Worm (Caenorhabditis elegans) whole organism, young adult: ENCODE data around the gene utp-20.

ENCODE experiments used
- B0019.2 ChIP-seq: fragments of 200-800 bp; sonication (Bioruptor generic); conservative IDR thresholded peaks from 2 replicates; pipeline ENCODE4 v1.3.6; 2022; ENCODE audit warnings: missing genetic modification reagents, missing genetic modification characterization, missing compliant biosample characterization
- F37B4.10 ChIP-seq: fragments of 200-800 bp; sonication (Bioruptor generic); IDR thresholded peaks from 2 replicates; pipeline ENCODE4 v1.3.6; 2022; ENCODE audit warnings: missing genetic modification characterization, missing compliant biosample characterization
- F39B2.1 ChIP-seq: fragments of 200-800 bp; sonication (Bioruptor generic); IDR thresholded peaks from 2 replicates; pipeline ENCODE4 v1.3.6; 2022; ENCODE audit warnings: missing genetic modification reagents, missing genetic modification characterization, missing compliant biosample characterization
- F49E8.2 ChIP-seq: sonication (generic microtip); optimal IDR thresholded peaks from 3 replicates; lab custom pipeline; 2017; ENCODE audit warnings: missing genetic modification characterization, mild to moderate bottlenecking, missing compliant biosample characterization, antibody characterized with exemption, moderate library complexity; ENCODE audit not compliant: insufficient read depth
- F55B11.4 ChIP-seq: sonication (generic microtip); optimal IDR thresholded peaks from 2 replicates; lab custom pipeline; 2016; ENCODE audit warnings: missing compliant biosample characterization, missing genetic modification characterization, borderline replicate concordance; ENCODE audit not compliant: insufficient read depth
- F57A8.1 ChIP-seq: fragments of 200-800 bp; sonication (Bioruptor generic); optimal IDR thresholded peaks from 2 replicates; lab custom pipeline; 2018; ENCODE audit warnings: mild to moderate bottlenecking, missing genetic modification characterization, moderate library complexity, missing compliant biosample characterization
- T26A5.8 ChIP-seq: sonication (generic microtip); optimal IDR thresholded peaks from 2 replicates; lab custom pipeline; 2016; ENCODE audit warnings: missing genetic modification characterization, missing compliant biosample characterization
- Y56A3A.18 ChIP-seq: fragments of 200-800 bp; sonication (Bioruptor generic); IDR thresholded peaks from 2 replicates; pipeline ENCODE4 v1.3.6; 2022; ENCODE audit warnings: missing genetic modification reagents, missing genetic modification characterization, missing compliant biosample characterization
- ZK185.1 ChIP-seq: sonication (generic microtip); optimal IDR thresholded peaks from 2 replicates; lab custom pipeline; 2016; ENCODE audit warnings: mild to moderate bottlenecking, missing genetic modification characterization, missing compliant biosample characterization; ENCODE audit not compliant: poor library complexity, severe bottlenecking
- aptf-2 ChIP-seq: fragments of 200-800 bp; sonication (Bioruptor generic); conservative IDR thresholded peaks from 2 replicates; pipeline ENCODE4 v1.3.6; 2022; ENCODE audit warnings: missing genetic modification reagents, missing genetic modification characterization, missing compliant biosample characterization
- athp-1 ChIP-seq: sonication (generic microtip); optimal IDR thresholded peaks from 2 replicates; lab custom pipeline; 2017; ENCODE audit warnings: mild to moderate bottlenecking, missing genetic modification characterization, missing compliant biosample characterization
- attf-3 ChIP-seq: fragments of 200-800 bp; sonication (Bioruptor generic); conservative IDR thresholded peaks from 2 replicates; pipeline ENCODE4 v1.3.6; 2022; ENCODE audit warnings: missing genetic modification reagents, missing genetic modification characterization, missing compliant biosample characterization
- attf-5 ChIP-seq: fragments of 200-800 bp; sonication (Bioruptor generic); optimal IDR thresholded peaks from 2 replicates; lab custom pipeline; 2018; ENCODE audit warnings: mild to moderate bottlenecking, missing genetic modification characterization, missing compliant biosample characterization
- bed-1 ChIP-seq: fragments of 200-800 bp; sonication (Bioruptor generic); IDR thresholded peaks from 2 replicates; pipeline ENCODE4 v1.3.6; 2022; ENCODE audit warnings: missing genetic modification reagents, missing genetic modification characterization, missing compliant biosample characterization
- ceh-40 ChIP-seq: fragments of 200-800 bp; sonication (Bioruptor generic); IDR thresholded peaks from 2 replicates; pipeline ENCODE4 v1.3.6; 2022; ENCODE audit warnings: missing genetic modification characterization, missing compliant biosample characterization
- egl-44 ChIP-seq: fragments of 200-800 bp; sonication (Bioruptor generic); IDR thresholded peaks from 2 replicates; pipeline ENCODE4 v1.3.6; 2022; ENCODE audit warnings: missing genetic modification reagents, missing genetic modification characterization, missing compliant biosample characterization
- ets-4 ChIP-seq: fragments of 200-800 bp; sonication (Bioruptor generic); optimal IDR thresholded peaks from 2 replicates; lab custom pipeline; 2018; ENCODE audit warnings: mild to moderate bottlenecking, missing genetic modification characterization, missing compliant biosample characterization
- hmg-1.2 ChIP-seq: fragments of 200-800 bp; sonication (Bioruptor generic); IDR thresholded peaks from 2 replicates; pipeline ENCODE4 v1.3.6; 2022; ENCODE audit warnings: missing genetic modification reagents, missing genetic modification characterization, missing compliant biosample characterization
- let-607 ChIP-seq, 2 experiments: fragments of 200-800 bp in 1 of 2; sonication (Bioruptor generic) in 1 of 2; sonication (generic microtip) in 1 of 2; optimal IDR thresholded peaks; 2 replicates each; lab custom pipeline; 2016 to 2018; ENCODE audit warnings: mild to moderate bottlenecking in 2 of 2, missing compliant biosample characterization in 2 of 2, missing genetic modification characterization in 2 of 2, moderate library complexity in 2 of 2, missing genotype in 1 of 2
- lin-35 ChIP-seq, 3 experiments: fragments of 150-350 bp in 2 of 3; sonication (generic microtip) in 1 of 3; optimal IDR thresholded peaks; 2 replicates each; lab custom pipeline; 2014 to 2018; ENCODE audit warnings: missing biosample characterization in 3 of 3, missing genetic modification characterization in 3 of 3, missing genetic modification reagents in 3 of 3
- lsy-27 ChIP-seq: sonication (generic microtip); optimal IDR thresholded peaks from 2 replicates; lab custom pipeline; 2017; ENCODE audit warnings: missing genetic modification characterization, mild to moderate bottlenecking, missing compliant biosample characterization, antibody characterized with exemption, missing genotype, borderline replicate concordance; ENCODE audit not compliant: insufficient read depth
- madf-10 ChIP-seq: sonication (generic microtip); optimal IDR thresholded peaks from 2 replicates; lab custom pipeline; 2016; ENCODE audit warnings: mild to moderate bottlenecking, missing genetic modification characterization, missing compliant biosample characterization
- madf-3 ChIP-seq: fragments of 200-800 bp; sonication (Bioruptor generic); IDR thresholded peaks from 2 replicates; pipeline ENCODE4 v1.3.6; 2022; ENCODE audit warnings: missing genetic modification reagents, missing genetic modification characterization, missing compliant biosample characterization
- mcd-1 ChIP-seq: fragments of 200-800 bp; sonication (Bioruptor generic); IDR thresholded peaks from 2 replicates; pipeline ENCODE4 v1.3.6; 2022; ENCODE audit warnings: missing genetic modification reagents, missing genetic modification characterization, missing compliant biosample characterization
- mel-28 ChIP-seq: sonication (generic microtip); optimal IDR thresholded peaks from 2 replicates; lab custom pipeline; 2016; ENCODE audit warnings: borderline replicate concordance, mild to moderate bottlenecking, missing genetic modification characterization, missing compliant biosample characterization
- mes-4 ChIP-seq: sonication (generic microtip); optimal IDR thresholded peaks from 2 replicates; lab custom pipeline; 2016; ENCODE audit warnings: missing genotype, missing genetic modification characterization, missing compliant biosample characterization
- rcor-1 ChIP-seq: fragments of 200-800 bp; sonication (Bioruptor generic); IDR thresholded peaks from 2 replicates; pipeline ENCODE4 v1.3.6; 2022; ENCODE audit warnings: missing genetic modification reagents, missing genetic modification characterization, missing compliant biosample characterization
- rec-8 ChIP-seq, 2 experiments: sonication (generic microtip); optimal IDR thresholded peaks; 2 replicates each; lab custom pipeline; 2016; ENCODE audit warnings: mild to moderate bottlenecking in 2 of 2, missing genetic modification characterization in 2 of 2, missing genetic modification reagents in 2 of 2, missing genotype in 2 of 2, missing biosample characterization in 1 of 2, missing compliant biosample characterization in 1 of 2, moderate library complexity in 1 of 2
- tbp1 ChIP-seq: fragments of 200-800 bp; sonication (Bioruptor generic); optimal IDR thresholded peaks from 2 replicates; lab custom pipeline; 2018; ENCODE audit warnings: mild to moderate bottlenecking, missing genetic modification characterization, missing compliant biosample characterization
- ztf-22 ChIP-seq: fragments of 200-800 bp; sonication (Bioruptor generic); optimal IDR thresholded peaks from 2 replicates; lab custom pipeline; 2018; ENCODE audit warnings: mild to moderate bottlenecking, missing genetic modification characterization, moderate library complexity, missing compliant biosample characterization
- ztf-25 ChIP-seq: fragments of 200-800 bp; sonication (Bioruptor generic); IDR thresholded peaks from 2 replicates; pipeline ENCODE4 v1.3.6; 2022; ENCODE audit warnings: missing genetic modification reagents, missing genetic modification characterization, missing compliant biosample characterization
- ztf-26 ChIP-seq: sonication (generic microtip); optimal IDR thresholded peaks from 2 replicates; lab custom pipeline; 2017; ENCODE audit warnings: missing genetic modification characterization, missing compliant biosample characterization
- ztf-28 ChIP-seq: fragments of 200-800 bp; sonication (Bioruptor generic); IDR thresholded peaks from 2 replicates; pipeline ENCODE4 v1.3.6; 2022; ENCODE audit warnings: missing genetic modification reagents, missing genetic modification characterization, missing compliant biosample characterization

utp-20 gene

DNA sequence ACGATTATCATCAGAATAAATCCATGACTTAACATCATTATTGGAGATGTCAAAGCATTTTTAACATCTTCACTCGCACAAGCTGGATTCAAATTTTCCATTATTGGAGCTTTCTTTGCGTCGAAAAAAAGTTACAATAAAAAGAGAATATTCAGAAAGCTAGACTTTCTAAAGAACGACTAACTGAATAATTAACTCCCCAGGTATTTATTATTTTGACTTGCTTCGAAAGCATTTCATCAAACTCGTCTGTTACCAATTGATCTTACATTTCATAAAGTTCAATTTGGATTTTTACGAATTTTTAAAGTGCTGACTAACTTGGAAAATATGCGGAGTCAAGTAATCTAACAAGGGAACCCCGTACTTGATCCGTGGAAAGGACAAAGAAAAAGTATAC is 39.5 kb downstream of the utp-20 start, which contains the start of gene sra-29:
Gene sra-29, minus strand, starts transcription at position 101 of the 400 bp plus-strand sequence.
- TF ChIP-seq bed-1 (GFP tag; lab: Robert Waterston, UW): no peak
- TF ChIP-seq, all 124 proteins: peak for 0

DNA sequence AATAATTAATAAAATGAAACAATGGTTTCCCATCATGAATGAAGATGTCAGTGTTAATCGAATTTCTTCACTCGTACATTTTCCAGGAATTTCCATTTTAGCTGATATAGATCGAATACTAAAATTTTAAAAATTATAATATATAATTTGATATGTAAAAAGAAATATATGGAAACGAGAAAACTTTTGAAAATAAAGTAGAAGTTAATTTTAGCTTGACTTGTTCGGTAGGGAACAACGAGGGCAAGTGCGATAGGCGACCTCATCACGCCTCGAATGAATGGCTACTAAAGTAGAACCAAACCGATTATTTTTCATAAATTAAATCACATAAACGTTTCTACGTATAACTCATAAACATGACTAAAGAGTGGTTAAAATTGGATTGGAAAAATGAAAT is 42.2 kb downstream of the utp-20 start, which contains the start of gene sra-31:
Gene sra-31, minus strand, starts transcription at position 101 of the 400 bp plus-strand sequence.
- no peak for TF ChIP-seq ztf-25
- TF ChIP-seq F37B4.10: no peak
- TF ChIP-seq attf-3 (GFP tag; lab: Robert Waterston, UW): no peak
- TF ChIP-seq mcd-1: no peak
- no peak for TF ChIP-seq let-607 (tag; optimal IDR thresholded peaks at IDR 0.05; lab: Kevin White, UChicago)
- no peak for TF ChIP-seq ets-4 (GFP tag; lab: Kevin White, UChicago)
- TF ChIP-seq aptf-2: no peak
- TF ChIP-seq madf-10: no peak
- no peak for TF ChIP-seq mel-28 (tag; lab: Kevin White, UChicago)
- TF ChIP-seq B0019.2 (GFP tag; lab: Robert Waterston, UW): no peak
- TF ChIP-seq madf-3 (GFP tag; lab: Robert Waterston, UW): no peak
- no peak for TF ChIP-seq F49E8.2 (tag; lab: Kevin White, UChicago)
- TF ChIP-seq, all 124 proteins: peak for 0

DNA sequence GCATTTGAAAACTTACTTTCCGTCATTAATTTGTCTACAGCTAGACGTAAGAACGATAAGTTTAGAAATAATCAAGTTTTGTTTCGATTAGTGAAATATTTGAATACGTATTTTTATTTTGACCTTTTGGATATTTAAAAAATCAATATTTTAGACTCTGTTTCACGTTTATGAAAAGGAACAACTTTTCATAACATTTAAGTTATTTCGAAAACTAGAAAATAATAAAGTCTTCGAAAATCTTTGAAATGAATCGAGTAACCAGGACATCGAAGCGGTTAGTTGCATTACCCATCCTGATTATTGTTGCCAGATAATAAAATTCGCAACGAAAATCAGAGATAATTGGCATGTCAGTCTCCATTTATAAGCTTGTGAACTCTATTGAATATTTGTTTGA is 45.1 kb downstream of the utp-20 start, which contains the start of gene C56C10.6:
Gene C56C10.6, minus strand, starts transcription at position 101 of the 400 bp plus-strand sequence.
- TF ChIP-seq mcd-1 (no peak), Y56A3A.18 (no peak), F37B4.10 (no peak), ceh-40 (GFP tag; lab: Robert Waterston, UW) (no peak), ZK185.1 (tag; lab: Kevin White, UChicago) (no peak), egl-44 (GFP tag; lab: Robert Waterston, UW) (no peak), ztf-22 (GFP tag; lab: Kevin White, UChicago) (no peak), mes-4 (tag; lab: Kevin White, UChicago) (no peak), let-607 (tag; optimal IDR thresholded peaks at IDR 0.05; lab: Kevin White, UChicago) (no peak), rcor-1 (GFP tag; lab: Robert Waterston, UW) (no peak)
- TF ChIP-seq, all 124 proteins: peak for 0

- TF ChIP-seq lin-35 (GFP tag; optimal IDR thresholded peaks at IDR 0.05; lab: Kevin White, UChicago): no peak
- TF ChIP-seq ztf-26 (tag; lab: Kevin White, UChicago): no peak
- TF ChIP-seq athp-1: no peak
- no peak for TF ChIP-seq bed-1 (GFP tag; lab: Robert Waterston, UW)
- TF ChIP-seq lsy-27: no peak
- no peak for TF ChIP-seq T26A5.8 (tag; lab: Kevin White, UChicago)
- TF ChIP-seq F55B11.4 (tag; lab: Kevin White, UChicago): no peak
- no peak for TF ChIP-seq mel-28 (tag; lab: Kevin White, UChicago)
- no peak for TF ChIP-seq F57A8.1
- no peak for TF ChIP-seq ztf-28 (GFP tag; lab: Robert Waterston, UW)
- no peak for TF ChIP-seq hmg-1.2 (GFP tag; lab: Robert Waterston, UW)
- TF ChIP-seq rec-8 (tag; optimal IDR thresholded peaks at IDR 0.05; lab: Kevin White, UChicago): no peak
- TF ChIP-seq attf-5 (GFP tag; lab: Kevin White, UChicago): no peak
- no peak for TF ChIP-seq tbp1 (GFP tag; lab: Kevin White, UChicago)
- TF ChIP-seq F37B4.10: no peak
- no peak for TF ChIP-seq F39B2.1 (GFP tag; lab: Robert Waterston, UW)
Measured at ce11 chrII:6582758-6583157, 46.6 kb downstream of the utp-20 start, which contains the start of gene C56C10.4. C56C10.4 (plus strand) TSS chrII:6583058.
